Worm (Caenorhabditis elegans): ENCODE data around the gene C25E10.5.

ce11 chrV:9022078-9022477 is 8.3 kb upstream of the C25E10.5 start, which contains the start of gene oac-41:
- TF ChIP-seq W03F9.2 (tag; optimal IDR thresholded peaks at IDR 0.05) (no peak), him-1 (tag; optimal IDR thresholded peaks at IDR 0.05) (no peak)
